Fruit fly (Drosophila melanogaster) whole organism, wandering third instar larva: ENCODE measurements around the gene Nuf2.

Source experiments
- Abd-B ChIP-seq: fragments of >200 bp; optimal IDR thresholded peaks from 2 replicates; lab custom pipeline; 2017; ENCODE audit warnings: missing biosample characterization, missing genetic modification characterization
- CG32264 ChIP-seq: fragments of 200-800 bp; sonication (Bioruptor generic); optimal IDR thresholded peaks from 2 replicates; lab custom pipeline; 2016; ENCODE audit warnings: missing biosample characterization, missing genetic modification characterization
- CG9705 ChIP-seq: fragments of 200-800 bp; sonication (Bioruptor generic); optimal IDR thresholded peaks from 2 replicates; lab custom pipeline; 2018; ENCODE audit warnings: missing biosample characterization, mild to moderate bottlenecking, missing genetic modification characterization
- CrebA ChIP-seq: fragments of 200-800 bp; sonication (Bioruptor generic); optimal IDR thresholded peaks from 2 replicates; lab custom pipeline; 2016; ENCODE audit warnings: missing biosample characterization, mild to moderate bottlenecking, missing genetic modification characterization, borderline replicate concordance
- Dfd ChIP-seq: fragments of >200 bp; optimal IDR thresholded peaks from 2 replicates; lab custom pipeline; 2017; ENCODE audit warnings: missing biosample characterization, missing genetic modification characterization
- Dif ChIP-seq: fragments of 200-275, 200-300 bp; sonication (Bioruptor generic); optimal IDR thresholded peaks from 2 replicates; lab custom pipeline; 2018; ENCODE audit warnings: missing biosample characterization, missing genetic modification characterization; ENCODE audit not compliant: partially characterized antibody
- GATAd ChIP-seq: sonication (Bioruptor generic); optimal IDR thresholded peaks from 2 replicates; lab custom pipeline; 2016; ENCODE audit warnings: missing biosample characterization, missing genetic modification characterization
- HLH106 ChIP-seq: fragments of 200-800 bp; optimal IDR thresholded peaks from 3 replicates; lab custom pipeline; 2019; ENCODE audit warnings: missing biosample characterization, mild to moderate bottlenecking, missing genetic modification characterization, moderate library complexity
- Hnf4 ChIP-seq: fragments of 200-800 bp; sonication (Bioruptor generic); optimal IDR thresholded peaks from 2 replicates; lab custom pipeline; 2016; ENCODE audit warnings: missing biosample characterization, mild to moderate bottlenecking, missing genetic modification characterization
- Hr78 ChIP-seq: fragments of >200 bp; optimal IDR thresholded peaks from 2 replicates; lab custom pipeline; 2017; ENCODE audit warnings: missing biosample characterization, missing genetic modification characterization
- Hr83 ChIP-seq: fragments of 200-300 bp; sonication (Bioruptor generic); optimal IDR thresholded peaks from 2 replicates; lab custom pipeline; 2016; ENCODE audit warnings: missing biosample characterization, mild to moderate bottlenecking, missing genetic modification characterization, moderate library complexity; ENCODE audit not compliant: poor library complexity, severe bottlenecking
- Jra ChIP-seq: sonication (Bioruptor generic); optimal IDR thresholded peaks from 2 replicates; lab custom pipeline; 2016; ENCODE audit warnings: missing biosample characterization, missing genetic modification characterization
- Mio ChIP-seq: sonication (Bioruptor generic); optimal IDR thresholded peaks from 2 replicates; lab custom pipeline; 2016; ENCODE audit warnings: missing biosample characterization, missing genetic modification characterization
- Myc ChIP-seq: fragments of >200 bp; optimal IDR thresholded peaks from 2 replicates; lab custom pipeline; 2017
- N ChIP-seq: fragments of >200 bp; optimal IDR thresholded peaks from 2 replicates; lab custom pipeline; 2018; ENCODE audit warnings: missing biosample characterization, missing external identifiers, missing genetic modification characterization
- OdsH ChIP-seq: fragments of 200-800 bp; sonication (Bioruptor generic); optimal IDR thresholded peaks from 2 replicates; lab custom pipeline; 2016; ENCODE audit warnings: missing biosample characterization, mild to moderate bottlenecking, missing genetic modification characterization
- Rel ChIP-seq, 2 experiments: fragments of 200-800 bp; sonication (Bioruptor generic) in 1 of 2; optimal IDR thresholded peaks; 2 replicates in 1 of 2; 3 replicates in 1 of 2; lab custom pipeline; 2016 to 2019; ENCODE audit warnings: mild to moderate bottlenecking in 2 of 2, missing biosample characterization in 2 of 2, missing genetic modification characterization in 2 of 2, moderate library complexity in 1 of 2
- Sp1 ChIP-seq: fragments of 200-800 bp; sonication (Bioruptor generic); optimal IDR thresholded peaks from 3 replicates; lab custom pipeline; 2019; ENCODE audit warnings: missing biosample characterization, mild to moderate bottlenecking, missing genetic modification characterization, moderate library complexity
- Vsx2 ChIP-seq: fragments of 200-300, 225-300 bp; sonication (Bioruptor generic); optimal IDR thresholded peaks from 2 replicates; lab custom pipeline; 2018; ENCODE audit warnings: missing biosample characterization, missing genetic modification characterization; ENCODE audit not compliant: partially characterized antibody
- br ChIP-seq: fragments of 200-800 bp; sonication (Bioruptor generic); optimal IDR thresholded peaks from 2 replicates; lab custom pipeline; 2016; ENCODE audit warnings: missing biosample characterization, missing genetic modification characterization
- brk ChIP-seq: fragments of 200-800 bp; sonication (Bioruptor generic); optimal IDR thresholded peaks from 2 replicates; lab custom pipeline; 2016; ENCODE audit warnings: missing biosample characterization, mild to moderate bottlenecking, missing genetic modification characterization
- dl ChIP-seq, 2 experiments: fragments of 175-275, 200-275 bp in 1 of 2; fragments of 200-275 bp in 1 of 2; sonication (Bioruptor generic); optimal IDR thresholded peaks; lab custom pipeline; 2018; ENCODE audit warnings: mild to moderate bottlenecking in 2 of 2, missing biosample characterization in 2 of 2, missing genetic modification characterization in 2 of 2, moderate library complexity in 2 of 2; ENCODE audit not compliant: partially characterized antibody in 2 of 2, insufficient read depth in 1 of 2
- dmrt93B ChIP-seq: fragments of 200-800 bp; sonication (Bioruptor generic); optimal IDR thresholded peaks from 2 replicates; lab custom pipeline; 2018; ENCODE audit warnings: missing biosample characterization, mild to moderate bottlenecking, missing genetic modification characterization
- dsf ChIP-seq: sonication (Bioruptor generic); optimal IDR thresholded peaks from 2 replicates; lab custom pipeline; 2016; ENCODE audit warnings: missing biosample characterization, missing genetic modification characterization, borderline replicate concordance
- ey ChIP-seq: fragments of 200-800 bp; sonication (Bioruptor generic); optimal IDR thresholded peaks from 2 replicates; lab custom pipeline; 2016; ENCODE audit warnings: missing biosample characterization, missing genetic modification characterization
- foxo ChIP-seq, 2 experiments: fragments of 200-800 bp; sonication (Bioruptor generic); optimal IDR thresholded peaks; 2 replicates in 1 of 2; 3 replicates in 1 of 2; lab custom pipeline; 2016 to 2017; ENCODE audit warnings: missing biosample characterization in 2 of 2, missing genetic modification characterization in 2 of 2
- fru ChIP-seq: fragments of 200-800 bp; sonication (Bioruptor generic); optimal IDR thresholded peaks from 3 replicates; lab custom pipeline; 2016; ENCODE audit warnings: missing biosample characterization, mild to moderate bottlenecking, missing genetic modification characterization
- h ChIP-seq: fragments of 200-800 bp; sonication (Bioruptor generic); optimal IDR thresholded peaks from 3 replicates; lab custom pipeline; 2016; ENCODE audit warnings: missing biosample characterization, mild to moderate bottlenecking, missing genetic modification characterization
- jim ChIP-seq: fragments of 175-275, 200-325 bp; sonication (Bioruptor generic); optimal IDR thresholded peaks from 2 replicates; lab custom pipeline; 2016; ENCODE audit warnings: missing biosample characterization, mild to moderate bottlenecking, missing genetic modification characterization
- lola ChIP-seq: fragments of >200 bp; optimal IDR thresholded peaks from 2 replicates; lab custom pipeline; 2017; ENCODE audit warnings: missing biosample characterization, missing genetic modification characterization
- pan ChIP-seq: fragments of >200 bp; optimal IDR thresholded peaks from 2 replicates; lab custom pipeline; 2017
- psq ChIP-seq: fragments of 200-800 bp; sonication (Bioruptor generic); optimal IDR thresholded peaks from 3 replicates; lab custom pipeline; 2017; ENCODE audit warnings: missing biosample characterization, mild to moderate bottlenecking, missing genetic modification characterization, moderate library complexity
- rgr ChIP-seq: fragments of 200-800 bp; sonication (Bioruptor generic); optimal IDR thresholded peaks from 3 replicates; lab custom pipeline; 2016; ENCODE audit warnings: missing biosample characterization, mild to moderate bottlenecking, missing genetic modification characterization
- sage ChIP-seq: fragments of 200-800 bp; sonication (Bioruptor generic); optimal IDR thresholded peaks from 2 replicates; lab custom pipeline; 2016; ENCODE audit warnings: missing biosample characterization, mild to moderate bottlenecking, missing genetic modification characterization
- sv ChIP-seq: fragments of 200-800 bp; sonication (Bioruptor generic); optimal IDR thresholded peaks from 3 replicates; lab custom pipeline; 2016; ENCODE audit warnings: missing biosample characterization, missing genetic modification characterization
- tai ChIP-seq: sonication (Bioruptor generic); optimal IDR thresholded peaks from 2 replicates; lab custom pipeline; 2016; ENCODE audit warnings: missing biosample characterization, missing genetic modification characterization
- usp ChIP-seq: fragments of >200 bp; optimal IDR thresholded peaks from 2 replicates; lab custom pipeline; 2017; ENCODE audit warnings: missing biosample characterization, missing genetic modification characterization
- woc ChIP-seq: sonication (Bioruptor generic); optimal IDR thresholded peaks from 2 replicates; lab custom pipeline; 2016; ENCODE audit warnings: missing biosample characterization, mild to moderate bottlenecking, missing genetic modification characterization

Gene Nuf2

DNA sequence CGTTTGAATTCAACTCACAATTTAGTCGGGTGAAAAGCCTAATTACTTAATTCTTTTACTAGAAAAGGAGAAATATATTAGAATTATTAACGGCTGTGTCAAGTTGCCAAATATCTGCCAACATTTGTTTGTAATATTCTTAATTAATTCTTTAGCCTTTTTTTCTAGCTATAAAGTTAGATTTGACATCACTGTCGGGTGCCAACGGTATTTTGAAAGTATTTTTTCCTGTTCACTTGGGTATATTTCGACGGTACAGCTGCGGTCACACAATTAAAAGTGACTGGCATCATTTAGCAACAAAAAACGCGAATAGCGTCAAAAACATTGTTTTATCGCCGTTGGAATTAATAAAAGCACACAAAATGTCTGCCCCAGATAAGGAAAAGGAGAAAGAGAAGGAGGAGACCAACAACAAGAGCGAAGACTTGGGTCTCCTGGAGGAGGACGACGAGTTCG lies 1.9 kb downstream of the Nuf2 start, which contains the start of gene Sem1:
Gene Sem1, plus strand, starts transcription at position 266 of the 459 bp plus-strand sequence.
- TF ChIP-seq dsf (GFP tag; lab: Kevin White, UChicago) (no peak), Hnf4 (GFP tag; lab: Kevin White, UChicago) (no peak), Rel (GFP tag; optimal IDR thresholded peaks at IDR 0.05; lab: Kevin White, UChicago) (no peak), Rel (tag; optimal IDR thresholded peaks at IDR 0.05; lab: Kevin White, UChicago) (peak; percentile 41), dmrt93B (GFP tag; lab: Kevin White, UChicago) (no peak), usp (GFP tag; lab: Kevin White, UChicago) (no peak), GATAd (no peak), CG32264 (no peak), HLH106 (tag; lab: Kevin White, UChicago) (peak; percentile 3), psq (GFP tag; lab: Kevin White, UChicago) (no peak), rgr (GFP tag; lab: Kevin White, UChicago) (no peak), jim (no peak), Dfd (no peak), sage (GFP tag; lab: Kevin White, UChicago) (no peak), Vsx2 (GFP tag; lab: Kevin White, UChicago) (no peak), Hr78 (GFP tag; lab: Kevin White, UChicago) (no peak), h (GFP tag; lab: Kevin White, UChicago) (no peak), lola (GFP tag; lab: Kevin White, UChicago) (no peak), Dif (no peak), foxo (GFP tag; optimal IDR thresholded peaks at IDR 0.05; lab: Kevin White, UChicago) (no peak), Mio (GFP tag; lab: Kevin White, UChicago) (no peak), tai (peak; percentile 18), pan (lab: Kevin White, UChicago) (no peak), Jra (no peak), dl (GFP tag; optimal IDR thresholded peaks at IDR 0.05; lab: Kevin White, UChicago; ENCODE audit: insufficient read depth in 1 of 2, partially characterized antibody in 2 of 2) (no peak), woc (GFP tag; lab: Kevin White, UChicago) (peak; percentile 78), N (GFP tag; lab: Kevin White, UChicago) (no peak), CG9705 (no peak), Sp1 (no peak), CrebA (GFP tag; lab: Kevin White, UChicago) (no peak), Myc (lab: Kevin White, UChicago) (peak; percentile 85), Abd-B (GFP tag; lab: Kevin White, UChicago) (no peak), Hr83 (no peak), brk (GFP tag; lab: Kevin White, UChicago) (no peak), sv (GFP tag; lab: Kevin White, UChicago) (no peak), OdsH (GFP tag; lab: Kevin White, UChicago) (no peak), ey (GFP tag; lab: Kevin White, UChicago) (no peak), br (GFP tag; lab: Kevin White, UChicago) (no peak), fru (no peak)

DNA sequence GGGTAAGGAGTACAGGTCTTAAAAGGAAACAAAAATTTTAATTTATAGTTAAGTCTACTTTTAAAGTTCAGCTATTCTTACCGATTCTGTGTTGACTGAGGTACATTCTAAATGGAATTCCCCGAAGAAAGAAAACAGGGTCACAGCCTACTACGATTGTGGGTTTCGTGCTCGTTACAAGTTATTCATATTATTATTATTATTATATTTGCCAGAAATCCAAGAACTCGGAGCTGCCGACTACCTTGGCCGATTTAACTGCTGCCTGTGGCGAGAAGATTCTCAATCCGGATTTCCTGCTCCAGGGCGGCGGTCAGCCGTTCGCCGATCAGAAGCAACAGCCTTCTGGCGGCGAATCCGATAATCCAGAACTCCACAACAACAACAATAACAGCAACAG lies 4.9 kb downstream of the Nuf2 start, which contains the start of gene Mst27D:
Gene Mst27D, minus strand, starts transcription at position 101 of the 400 bp plus-strand sequence.
- TF ChIP-seq dsf (GFP tag; lab: Kevin White, UChicago) (no peak), GATAd (no peak), OdsH (GFP tag; lab: Kevin White, UChicago) (no peak), CG9705 (no peak), rgr (GFP tag; lab: Kevin White, UChicago) (no peak)
